Worm (Caenorhabditis elegans): Measurements from ENCODE around the gene spt-5.

DNA sequence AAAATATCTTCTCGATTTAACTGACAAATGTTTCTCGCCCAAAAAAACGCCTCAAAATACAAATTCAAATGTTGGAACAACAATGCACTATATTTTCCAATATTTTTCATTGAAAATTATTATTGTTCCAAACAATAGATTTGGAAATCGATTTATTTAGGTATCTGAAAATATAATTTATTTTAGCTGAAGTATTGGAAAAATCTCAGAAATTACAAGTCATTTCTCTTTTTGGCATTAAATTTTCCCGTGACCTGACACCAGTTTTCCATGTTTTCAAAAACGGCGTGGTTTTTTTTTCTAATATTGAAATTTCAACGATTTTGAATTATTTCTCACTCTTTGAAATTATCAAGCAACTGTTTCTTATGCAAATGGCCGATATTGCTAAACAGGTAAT lies 38.2 kb upstream of the spt-5 start, which contains the start of gene spe-17:
- no peak for TF ChIP-seq W03F9.2 (tag; optimal IDR thresholded peaks at IDR 0.05)
- TF ChIP-seq him-1 (tag; optimal IDR thresholded peaks at IDR 0.05) = no peak
